Worm (Caenorhabditis elegans) whole organism, mixed stage, embryonic: ENCODE data around the gene C43H6.4.

Experiments used
- blmp-1 ChIP-seq: fragments of 150-350 bp; optimal IDR thresholded peaks from 2 replicates; lab custom pipeline; 2014; ENCODE audit warnings: missing biosample characterization, missing genetic modification characterization
- ces-1 ChIP-seq: fragments of 150-350 bp; optimal IDR thresholded peaks from 2 replicates; lab custom pipeline; 2014; ENCODE audit warnings: missing biosample characterization, missing genetic modification reagents, missing genetic modification characterization
- elt-1 ChIP-seq: sonication (generic microtip); optimal IDR thresholded peaks from 2 replicates; lab custom pipeline; 2017; ENCODE audit warnings: missing genetic modification characterization, mild to moderate bottlenecking, missing compliant biosample characterization, antibody characterized with exemption, moderate library complexity, borderline replicate concordance; ENCODE audit not compliant: insufficient read depth
- elt-3 ChIP-seq: fragments of 150-350 bp; optimal IDR thresholded peaks from 2 replicates; lab custom pipeline; 2014; ENCODE audit warnings: missing biosample characterization, missing genetic modification characterization
- flh-1 ChIP-seq: fragments of 200-800 bp; sonication (Bioruptor generic); optimal IDR thresholded peaks from 2 replicates; lab custom pipeline; 2018; ENCODE audit warnings: mild to moderate bottlenecking, missing genetic modification characterization, moderate library complexity, missing compliant biosample characterization
- lin-13 ChIP-seq: fragments of 150-350 bp; optimal IDR thresholded peaks from 2 replicates; lab custom pipeline; 2014; ENCODE audit warnings: missing biosample characterization, missing genetic modification characterization
- lin-32 ChIP-seq: fragments of 200-800 bp; sonication (Bioruptor generic); optimal IDR thresholded peaks from 2 replicates; lab custom pipeline; 2018; ENCODE audit warnings: mild to moderate bottlenecking, missing genetic modification characterization, missing compliant biosample characterization
- mep-1 ChIP-seq: fragments of 150-350 bp; optimal IDR thresholded peaks from 2 replicates; lab custom pipeline; 2017; ENCODE audit warnings: missing biosample characterization, missing genetic modification reagents, missing genetic modification characterization, inconsistent platforms
- nhr-28 ChIP-seq: fragments of 150-350 bp; optimal IDR thresholded peaks from 2 replicates; lab custom pipeline; 2014; ENCODE audit warnings: missing biosample characterization, missing genetic modification characterization
- nhr-76 ChIP-seq: sonication (generic microtip); optimal IDR thresholded peaks from 2 replicates; lab custom pipeline; 2017; ENCODE audit warnings: missing biosample characterization, missing genetic modification characterization
- pha-4 ChIP-seq: fragments of 150-350 bp; optimal IDR thresholded peaks from 2 replicates; lab custom pipeline; 2018; ENCODE audit warnings: missing biosample characterization, missing genetic modification reagents, missing genetic modification characterization
- unc-62 ChIP-seq: fragments of 150-350 bp; optimal IDR thresholded peaks from 2 replicates; lab custom pipeline; 2014; ENCODE audit warnings: missing biosample characterization, missing genetic modification reagents, missing genetic modification characterization
- ztf-11 ChIP-seq: fragments of 150-350 bp; optimal IDR thresholded peaks from 2 replicates; lab custom pipeline; 2014; ENCODE audit warnings: missing biosample characterization, missing genetic modification characterization

DNA sequence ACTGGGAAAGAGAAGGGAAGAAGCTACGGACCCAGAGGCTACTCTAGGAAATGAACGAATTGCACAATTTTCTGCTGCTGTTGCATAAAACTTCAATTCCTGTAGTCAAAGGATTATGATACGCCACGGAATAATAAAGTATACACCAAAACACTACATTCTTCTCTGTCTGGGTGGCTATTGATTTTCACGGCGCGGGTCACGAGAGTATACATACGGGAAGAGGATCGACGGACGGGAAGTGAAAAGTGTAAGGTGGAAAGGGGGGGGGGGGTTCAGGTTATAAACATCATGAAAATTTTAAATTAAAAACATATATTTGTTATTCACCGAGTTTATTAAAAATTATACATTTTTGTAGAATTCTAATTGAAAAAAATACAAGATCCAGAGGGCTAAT is 35.5 kb downstream of the C43H6.4 start:
- no peak for TF ChIP-seq mep-1
- no peak for TF ChIP-seq blmp-1 (tag; lab: Kevin White, UChicago)
- TF ChIP-seq lin-13 (tag; lab: Kevin White, UChicago), result no peak
- no peak for TF ChIP-seq ces-1 (GFP tag; lab: Kevin White, UChicago)
- TF ChIP-seq nhr-76 (tag; lab: Kevin White, UChicago), result no peak
- TF ChIP-seq ztf-11 (tag; lab: Kevin White, UChicago), result no peak
- TF ChIP-seq lin-32, result no peak
- no peak for TF ChIP-seq pha-4
- no peak for TF ChIP-seq unc-62 (GFP tag; lab: Kevin White, UChicago)
- no peak for TF ChIP-seq elt-1 (tag; lab: Kevin White, UChicago)
- no peak for TF ChIP-seq nhr-28 (tag; lab: Kevin White, UChicago)
- no peak for TF ChIP-seq elt-3 (tag; lab: Kevin White, UChicago)
- TF ChIP-seq flh-1 (GFP tag; lab: Kevin White, UChicago), result no peak
